Worm (Caenorhabditis elegans) whole organism, young adult: ENCODE measurements around the gene mdt-1.2.
"Not testable (repeated sequence)": the region's sequence is repeated elsewhere in the genome, so short reads cannot be mapped to it uniquely, and the experiment has no call there.

Source experiments
- B0336.3 ChIP-seq: fragments of 200-800 bp; sonication (Bioruptor generic); IDR thresholded peaks from 2 replicates; pipeline ENCODE4 v1.3.6; 2022; ENCODE audit warnings: missing genetic modification characterization, missing compliant biosample characterization
- C06A6.2 ChIP-seq: fragments of 200-800 bp; sonication (Bioruptor generic); conservative IDR thresholded peaks from 2 replicates; pipeline ENCODE4 v1.3.6; 2022; ENCODE audit warnings: missing genetic modification characterization, missing compliant biosample characterization
- C17E4.6 ChIP-seq: fragments of 200-800 bp; sonication (Bioruptor generic); IDR thresholded peaks from 2 replicates; pipeline ENCODE4 v1.3.6; 2022; ENCODE audit warnings: missing genetic modification reagents, missing genetic modification characterization, missing compliant biosample characterization
- F22D6.2 ChIP-seq: sonication (generic microtip); optimal IDR thresholded peaks from 2 replicates; lab custom pipeline; 2016; ENCODE audit warnings: mild to moderate bottlenecking, missing genetic modification characterization, missing compliant biosample characterization
- F49E8.2 ChIP-seq: sonication (generic microtip); optimal IDR thresholded peaks from 3 replicates; lab custom pipeline; 2017; ENCODE audit warnings: missing genetic modification characterization, mild to moderate bottlenecking, missing compliant biosample characterization, antibody characterized with exemption, moderate library complexity; ENCODE audit not compliant: insufficient read depth
- F52B5.7 ChIP-seq: sonication (generic microtip); optimal IDR thresholded peaks from 2 replicates; lab custom pipeline; 2016; ENCODE audit warnings: mild to moderate bottlenecking, missing genetic modification characterization, missing compliant biosample characterization
- T07F8.4 ChIP-seq: sonication (generic microtip); optimal IDR thresholded peaks from 2 replicates; lab custom pipeline; 2016; ENCODE audit warnings: mild to moderate bottlenecking, missing genetic modification characterization, moderate library complexity, missing compliant biosample characterization
- T26A5.8 ChIP-seq: sonication (generic microtip); optimal IDR thresholded peaks from 2 replicates; lab custom pipeline; 2016; ENCODE audit warnings: missing genetic modification characterization, missing compliant biosample characterization
- Y79H2A.3 ChIP-seq: fragments of 200-800 bp; sonication (Bioruptor generic); conservative IDR thresholded peaks from 2 replicates; pipeline ENCODE4 v1.3.6; 2022; ENCODE audit warnings: missing genetic modification reagents, missing genetic modification characterization, missing compliant biosample characterization
- akir-1 ChIP-seq: fragments of 200-800 bp; sonication (Bioruptor generic); optimal IDR thresholded peaks from 2 replicates; lab custom pipeline; 2018; ENCODE audit warnings: mild to moderate bottlenecking, missing genetic modification characterization, moderate library complexity, missing compliant biosample characterization
- ama-1 ChIP-seq, 3 experiments: fragments of 150-350 bp in 1 of 3; sonication (generic microtip) in 2 of 3; optimal IDR thresholded peaks; 2 replicates each; lab custom pipeline; 2014 to 2018; ENCODE audit warnings: missing biosample characterization in 2 of 3, missing genetic modification characterization in 2 of 3, missing genetic modification reagents in 2 of 3
- atf-7 ChIP-seq: sonication (generic microtip); optimal IDR thresholded peaks from 2 replicates; lab custom pipeline; 2017; ENCODE audit warnings: mild to moderate bottlenecking, missing genetic modification characterization, missing compliant biosample characterization
- attf-5 ChIP-seq: fragments of 200-800 bp; sonication (Bioruptor generic); optimal IDR thresholded peaks from 2 replicates; lab custom pipeline; 2018; ENCODE audit warnings: mild to moderate bottlenecking, missing genetic modification characterization, missing compliant biosample characterization
- cebp-1 ChIP-seq, 2 experiments: fragments of 200-800 bp in 1 of 2; sonication (Bioruptor generic) in 1 of 2; sonication (generic microtip) in 1 of 2; IDR thresholded peaks in 1 of 2; optimal IDR thresholded peaks in 1 of 2; 2 replicates each; pipeline versions ENCODE4 v1.3.6 to Lab custom; 2017 to 2022; ENCODE audit warnings: missing compliant biosample characterization in 2 of 2, missing genetic modification characterization in 2 of 2, mild to moderate bottlenecking in 1 of 2, missing genetic modification reagents in 1 of 2, moderate library complexity in 1 of 2
- ceh-91 ChIP-seq: fragments of 200-800 bp; sonication (Bioruptor generic); IDR thresholded peaks from 2 replicates; pipeline ENCODE4 v1.3.6; 2022; ENCODE audit warnings: missing genetic modification reagents, missing genetic modification characterization, missing compliant biosample characterization
- ekl-4 ChIP-seq: fragments of 200-800 bp; sonication (Bioruptor generic); IDR thresholded peaks from 2 replicates; pipeline ENCODE4 v1.3.6; 2022; ENCODE audit warnings: missing genetic modification reagents, missing genetic modification characterization, missing compliant biosample characterization
- hlh-26 ChIP-seq: fragments of 200-800 bp; sonication (Bioruptor generic); conservative IDR thresholded peaks from 2 replicates; pipeline ENCODE4 v1.3.6; 2022; ENCODE audit warnings: missing genetic modification reagents, missing genetic modification characterization, missing compliant biosample characterization
- hsf-1 ChIP-seq: fragments of 200-800 bp; sonication (Bioruptor generic); IDR thresholded peaks from 2 replicates; pipeline ENCODE4 v1.3.6; 2022; ENCODE audit warnings: missing genetic modification reagents, missing genetic modification characterization, missing compliant biosample characterization
- lag-1 ChIP-seq: fragments of 200-800 bp; sonication (Bioruptor generic); IDR thresholded peaks from 2 replicates; pipeline ENCODE4 v1.3.6; 2022; ENCODE audit warnings: missing genetic modification reagents, missing genetic modification characterization, missing compliant biosample characterization
- let-607 ChIP-seq, 2 experiments: fragments of 200-800 bp in 1 of 2; sonication (Bioruptor generic) in 1 of 2; sonication (generic microtip) in 1 of 2; optimal IDR thresholded peaks; 2 replicates each; lab custom pipeline; 2016 to 2018; ENCODE audit warnings: mild to moderate bottlenecking in 2 of 2, missing compliant biosample characterization in 2 of 2, missing genetic modification characterization in 2 of 2, moderate library complexity in 2 of 2, missing genotype in 1 of 2
- lin-26 ChIP-seq: fragments of 200-800 bp; sonication (Bioruptor generic); IDR thresholded peaks from 2 replicates; pipeline ENCODE4 v1.3.6; 2022; ENCODE audit warnings: missing genetic modification reagents, missing genetic modification characterization, missing compliant biosample characterization
- lin-40 ChIP-seq: sonication (generic microtip); optimal IDR thresholded peaks from 2 replicates; lab custom pipeline; 2016; ENCODE audit warnings: missing genetic modification characterization, mild to moderate bottlenecking, missing compliant biosample characterization, missing genotype, missing genetic modification reagents
- lir-1 ChIP-seq: fragments of 200-800 bp; sonication (Bioruptor generic); conservative IDR thresholded peaks from 2 replicates; pipeline ENCODE4 v1.3.6; 2022; ENCODE audit warnings: missing genetic modification reagents, missing genetic modification characterization, missing compliant biosample characterization
- mes-4 ChIP-seq: sonication (generic microtip); optimal IDR thresholded peaks from 2 replicates; lab custom pipeline; 2016; ENCODE audit warnings: missing genotype, missing genetic modification characterization, missing compliant biosample characterization
- nfya-2 ChIP-seq: fragments of 200-800 bp; sonication (Bioruptor generic); IDR thresholded peaks from 2 replicates; pipeline ENCODE4 v1.3.6; 2022; ENCODE audit warnings: missing genetic modification reagents, missing genetic modification characterization, missing compliant biosample characterization
- nfyb-1 ChIP-seq: fragments of 200-800 bp; sonication (Bioruptor generic); IDR thresholded peaks from 2 replicates; pipeline ENCODE4 v1.3.6; 2022; ENCODE audit warnings: missing genetic modification reagents, missing genetic modification characterization, missing compliant biosample characterization
- nhr-179 ChIP-seq: sonication (generic microtip); optimal IDR thresholded peaks from 2 replicates; lab custom pipeline; 2016; ENCODE audit warnings: mild to moderate bottlenecking, missing genetic modification characterization, missing compliant biosample characterization
- nhr-80 ChIP-seq: sonication (generic microtip); optimal IDR thresholded peaks from 2 replicates; lab custom pipeline; 2016; ENCODE audit warnings: missing genetic modification characterization, missing compliant biosample characterization
- nhr-90 ChIP-seq: sonication (generic microtip); optimal IDR thresholded peaks from 2 replicates; lab custom pipeline; 2016; ENCODE audit warnings: missing genotype, mild to moderate bottlenecking, missing genetic modification characterization, missing compliant biosample characterization
- pha-4 ChIP-seq: fragments of 150-350 bp; sonication (generic microtip); optimal IDR thresholded peaks from 2 replicates; lab custom pipeline; 2014; ENCODE audit warnings: missing biosample characterization, missing genetic modification reagents, missing genetic modification characterization
- repo-1 ChIP-seq: sonication (generic microtip); optimal IDR thresholded peaks from 2 replicates; lab custom pipeline; 2017; ENCODE audit warnings: mild to moderate bottlenecking, missing genetic modification characterization, missing compliant biosample characterization
- snpc-1.1 ChIP-seq: sonication (generic microtip); optimal IDR thresholded peaks from 2 replicates; lab custom pipeline; 2017; ENCODE audit warnings: missing genetic modification characterization, mild to moderate bottlenecking, missing compliant biosample characterization, antibody characterized with exemption, moderate library complexity, missing genotype, missing genetic modification reagents; ENCODE audit not compliant: insufficient read depth
- tbp1 ChIP-seq: fragments of 200-800 bp; sonication (Bioruptor generic); optimal IDR thresholded peaks from 2 replicates; lab custom pipeline; 2018; ENCODE audit warnings: mild to moderate bottlenecking, missing genetic modification characterization, missing compliant biosample characterization
- unc-130 ChIP-seq: sonication (generic microtip); optimal IDR thresholded peaks from 2 replicates; lab custom pipeline; 2016; ENCODE audit warnings: missing genetic modification reagents, missing genetic modification characterization, missing compliant biosample characterization
- xnd-1 ChIP-seq: sonication (generic microtip); optimal IDR thresholded peaks from 2 replicates; lab custom pipeline; 2016; ENCODE audit warnings: missing genotype, missing genetic modification reagents, missing genetic modification characterization, missing compliant biosample characterization
- ztf-26 ChIP-seq: sonication (generic microtip); optimal IDR thresholded peaks from 2 replicates; lab custom pipeline; 2017; ENCODE audit warnings: missing genetic modification characterization, missing compliant biosample characterization
- ztf-6 ChIP-seq: fragments of 200-800 bp; sonication (Bioruptor generic); IDR thresholded peaks from 2 replicates; pipeline ENCODE4 v1.3.6; 2022; ENCODE audit warnings: missing genetic modification reagents, missing genetic modification characterization, missing compliant biosample characterization

mdt-1.2 gene

DNA sequence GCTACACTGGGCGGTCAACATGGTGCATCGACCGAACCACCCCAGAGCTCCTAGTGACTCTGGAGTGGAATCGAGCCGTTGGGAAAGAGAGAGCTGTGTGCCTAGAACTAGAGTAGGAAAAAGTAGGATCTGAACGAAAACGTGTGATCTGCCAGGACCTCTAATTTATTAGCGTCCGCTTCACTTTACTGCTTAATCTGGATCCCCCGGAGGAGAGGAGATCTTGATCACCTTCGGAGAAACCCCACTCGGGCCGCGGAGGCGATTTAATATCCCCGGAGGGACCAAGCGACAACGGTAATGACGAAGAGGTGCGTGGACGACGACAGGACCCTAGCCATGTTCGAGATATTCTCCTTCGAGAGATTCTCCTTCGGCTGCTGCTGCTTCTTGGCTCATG lies 34.0 kb upstream of the mdt-1.2 start, which contains the start of gene K09E3.2:
Gene K09E3.2, plus strand, starts transcription at position 301 of the 400 bp plus-strand sequence.
- not testable (repeated sequence) for TF ChIP-seq repo-1; nhr-179 (tag; lab: Kevin White, UChicago); let-607 (tag; optimal IDR thresholded peaks at IDR 0.05; lab: Kevin White, UChicago)

DNA sequence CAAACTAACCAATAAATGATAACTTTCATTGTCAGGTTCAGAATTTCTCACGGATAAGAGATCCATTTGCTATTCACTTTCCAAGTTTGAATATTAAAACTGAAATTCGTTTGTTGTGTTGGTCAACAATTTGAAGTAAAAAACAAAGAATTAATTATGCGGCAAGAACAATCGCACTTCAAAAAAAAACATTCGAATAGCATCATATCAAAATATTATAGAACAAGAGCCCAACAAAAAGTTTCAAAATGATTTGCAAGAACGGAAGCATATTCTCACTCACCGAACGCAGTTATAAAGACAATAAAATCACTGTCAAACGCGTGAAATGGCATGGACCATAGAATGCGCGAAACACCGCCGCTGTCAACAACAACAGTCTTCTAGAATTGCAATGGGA lies 16.9 kb upstream of the mdt-1.2 start, which contains the start of gene K09E3.7:
Gene K09E3.7, minus strand, starts transcription at position 101 of the 400 bp plus-strand sequence.
- TF ChIP-seq tbp1 (GFP tag; lab: Kevin White, UChicago) = no peak
- TF ChIP-seq ekl-4 (GFP tag; lab: Robert Waterston, UW) = no peak

DNA sequence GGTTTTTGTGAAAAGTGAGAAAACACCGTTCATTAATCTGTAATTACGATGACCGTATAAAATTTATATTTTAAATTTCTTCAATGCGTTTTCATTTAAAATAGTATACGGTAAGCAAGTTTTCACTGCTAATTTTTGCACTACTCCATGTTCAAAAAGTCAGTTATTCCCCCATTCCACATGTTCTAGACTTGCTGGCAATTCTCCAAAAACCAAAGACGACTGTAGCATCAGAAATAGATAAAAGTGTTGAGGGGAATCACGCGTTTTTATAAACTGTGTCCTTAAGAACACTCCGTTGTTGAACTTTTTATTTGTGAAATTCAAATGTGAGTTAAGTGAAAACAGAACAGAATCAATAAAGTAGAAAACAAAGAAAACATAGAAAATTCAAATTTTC lies 15.6 kb upstream of the mdt-1.2 start:
- TF ChIP-seq attf-5 (GFP tag; lab: Kevin White, UChicago) (peak; percentile 10), nhr-90 (tag; lab: Kevin White, UChicago) (peak; percentile 31), cebp-1 (GFP tag; IDR thresholded peaks at IDR 0.05; lab: Robert Waterston, UW) (no peak), cebp-1 (tag; optimal IDR thresholded peaks at IDR 0.05; lab: Kevin White, UChicago) (peak; percentile 60), ama-1 (optimal IDR thresholded peaks at IDR 0.05; lab: Kevin White, UChicago) (no peak), ama-1 (GFP tag; optimal IDR thresholded peaks at IDR 0.05; lab: Kevin White, UChicago) (no peak), nfyb-1 (GFP tag; lab: Robert Waterston, UW) (0 out of 2 replicates have a peak, but pooled peaks have one; percentile 61), T07F8.4 (tag; lab: Kevin White, UChicago) (no peak), nhr-80 (tag; lab: Kevin White, UChicago) (peak; percentile 64), Y79H2A.3 (no peak)

DNA sequence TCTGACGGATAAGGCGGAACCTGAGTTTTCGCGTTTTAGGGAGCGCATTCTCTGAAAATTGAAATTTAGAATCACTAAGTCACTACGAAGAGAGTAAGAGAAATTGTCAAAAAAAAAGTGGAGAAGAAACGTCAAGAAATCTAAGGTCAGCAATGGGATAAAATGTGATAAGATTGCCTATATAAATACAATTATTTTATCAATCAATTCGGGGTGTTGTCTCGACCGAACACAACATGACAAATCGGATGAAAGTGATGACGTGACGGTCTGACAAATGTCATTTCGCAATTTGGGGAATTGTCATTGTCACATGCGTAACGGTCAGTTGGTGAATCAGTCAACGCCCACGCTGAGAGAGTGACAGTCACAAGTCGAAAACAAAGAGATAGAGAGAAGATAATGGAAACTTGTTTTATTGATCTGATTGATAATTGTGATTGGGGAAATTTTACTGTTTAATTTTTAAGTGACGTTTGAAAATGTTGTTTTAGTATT lies 13.2 kb upstream of the mdt-1.2 start, which contains the start of gene cnp-3:
Gene cnp-3, minus strand, starts transcription at position 51 of the 498 bp plus-strand sequence.
- TF ChIP-seq akir-1 (GFP tag; lab: Kevin White, UChicago) (no peak), atf-7 (no peak), nfya-2 (GFP tag; lab: Robert Waterston, UW) (no peak), mes-4 (no peak), unc-130 (GFP tag; lab: Kevin White, UChicago) (no peak), tbp1 (GFP tag; lab: Kevin White, UChicago) (no peak), snpc-1.1 (tag; lab: Kevin White, UChicago) (no peak), cebp-1 (GFP tag; IDR thresholded peaks at IDR 0.05; lab: Robert Waterston, UW) (peak; percentile 60; the same call in 1 of the 2 replicates), cebp-1 (tag; optimal IDR thresholded peaks at IDR 0.05; lab: Kevin White, UChicago) (peak; percentile 85), F49E8.2 (tag; lab: Kevin White, UChicago) (no peak), lin-40 (tag; lab: Kevin White, UChicago) (peak; percentile 21), C17E4.6 (GFP tag; lab: Robert Waterston, UW) (no peak), ztf-26 (tag; lab: Kevin White, UChicago) (peak; percentile 64), lir-1 (GFP tag; lab: Robert Waterston, UW) (no peak), F22D6.2 (tag; lab: Kevin White, UChicago) (no peak), nhr-80 (tag; lab: Kevin White, UChicago) (peak; percentile 36), lin-26 (GFP tag; lab: Robert Waterston, UW) (0 out of 2 replicates have a peak, but pooled peaks have one; percentile 39)

DNA sequence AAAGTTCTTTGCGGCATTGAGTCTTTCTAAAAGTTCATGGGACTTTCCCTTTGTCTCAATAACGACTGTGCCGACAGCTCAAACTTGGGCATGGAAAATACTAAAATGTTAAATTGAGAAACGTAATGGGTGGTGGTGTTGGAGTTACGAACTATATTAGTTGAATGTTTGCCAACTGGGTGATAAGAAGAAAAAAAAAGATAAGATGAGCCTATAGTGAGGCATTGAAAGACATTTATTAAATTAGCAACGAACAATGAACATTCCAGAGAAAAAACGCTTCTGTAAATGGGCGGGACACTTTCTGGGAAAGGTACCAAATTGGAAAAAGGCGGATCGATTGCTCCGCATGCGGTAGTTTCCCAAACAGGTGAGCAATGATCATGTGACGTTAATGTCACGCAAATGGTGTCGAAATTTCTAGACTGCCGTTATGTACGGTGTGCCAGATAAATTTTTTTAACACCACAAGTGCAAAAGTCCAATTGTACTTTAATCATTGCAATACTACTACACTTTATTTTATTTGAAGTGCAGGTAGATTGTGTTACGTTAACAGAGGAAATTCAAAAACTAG lies 12.0 kb upstream of the mdt-1.2 start:
- TF ChIP-seq ceh-91 (GFP tag; lab: Robert Waterston, UW) (no peak), F52B5.7 (tag; lab: Kevin White, UChicago) (no peak), tbp1 (GFP tag; lab: Kevin White, UChicago) (no peak), hlh-26 (GFP tag; lab: Robert Waterston, UW) (no peak), lag-1 (GFP tag; lab: Robert Waterston, UW) (no peak), ztf-6 (GFP tag; lab: Robert Waterston, UW) (no peak), B0336.3 (no peak), snpc-1.1 (tag; lab: Kevin White, UChicago) (no peak), C06A6.2 (GFP tag; lab: Robert Waterston, UW) (no peak), cebp-1 (GFP tag; IDR thresholded peaks at IDR 0.05; lab: Robert Waterston, UW) (no peak; the same call in 1 of the 2 replicates), cebp-1 (tag; optimal IDR thresholded peaks at IDR 0.05; lab: Kevin White, UChicago) (peak; percentile 70), xnd-1 (tag; lab: Kevin White, UChicago) (no peak), attf-5 (GFP tag; lab: Kevin White, UChicago) (no peak), T26A5.8 (tag; lab: Kevin White, UChicago) (no peak), hsf-1 (GFP tag; lab: Robert Waterston, UW) (peak; percentile 72; the same call in 1 of the 2 replicates), pha-4 (tag; lab: Kevin White, UChicago) (no peak), nhr-80 (tag; lab: Kevin White, UChicago) (peak; percentile 42), C17E4.6 (GFP tag; lab: Robert Waterston, UW) (no peak), repo-1 (no peak), let-607 (tag; optimal IDR thresholded peaks at IDR 0.05; lab: Kevin White, UChicago) (peak in 1 of 2 experiments; percentile 40)
